Worm (Caenorhabditis elegans) whole organism, young adult: ENCODE data around the gene cest-16.
A peak's percentile ranks its signal among the peaks of the same experiment; 100 is the strongest.

Source experiments
- B0019.2 ChIP-seq: fragments of 200-800 bp; sonication (Bioruptor generic); conservative IDR thresholded peaks from 2 replicates; pipeline ENCODE4 v1.3.6; 2022; ENCODE audit warnings: missing genetic modification reagents, missing genetic modification characterization, missing compliant biosample characterization
- B0336.3 ChIP-seq: fragments of 200-800 bp; sonication (Bioruptor generic); IDR thresholded peaks from 2 replicates; pipeline ENCODE4 v1.3.6; 2022; ENCODE audit warnings: missing genetic modification characterization, missing compliant biosample characterization
- C17E4.6 ChIP-seq: fragments of 200-800 bp; sonication (Bioruptor generic); IDR thresholded peaks from 2 replicates; pipeline ENCODE4 v1.3.6; 2022; ENCODE audit warnings: missing genetic modification reagents, missing genetic modification characterization, missing compliant biosample characterization
- F22D6.2 ChIP-seq: sonication (generic microtip); optimal IDR thresholded peaks from 2 replicates; lab custom pipeline; 2016; ENCODE audit warnings: mild to moderate bottlenecking, missing genetic modification characterization, missing compliant biosample characterization
- F23B12.7 ChIP-seq: sonication (generic microtip); optimal IDR thresholded peaks from 2 replicates; lab custom pipeline; 2017; ENCODE audit warnings: missing genetic modification characterization, mild to moderate bottlenecking, missing compliant biosample characterization, antibody characterized with exemption, moderate library complexity; ENCODE audit not compliant: insufficient read depth
- F33H1.4 ChIP-seq: fragments of 200-800 bp; sonication (Bioruptor generic); IDR thresholded peaks from 2 replicates; pipeline ENCODE4 v1.3.6; 2022; ENCODE audit warnings: missing genetic modification reagents, missing genetic modification characterization, missing compliant biosample characterization
- F37B4.10 ChIP-seq: fragments of 200-800 bp; sonication (Bioruptor generic); IDR thresholded peaks from 2 replicates; pipeline ENCODE4 v1.3.6; 2022; ENCODE audit warnings: missing genetic modification characterization, missing compliant biosample characterization
- T26A5.8 ChIP-seq: sonication (generic microtip); optimal IDR thresholded peaks from 2 replicates; lab custom pipeline; 2016; ENCODE audit warnings: missing genetic modification characterization, missing compliant biosample characterization
- Y56A3A.18 ChIP-seq: fragments of 200-800 bp; sonication (Bioruptor generic); IDR thresholded peaks from 2 replicates; pipeline ENCODE4 v1.3.6; 2022; ENCODE audit warnings: missing genetic modification reagents, missing genetic modification characterization, missing compliant biosample characterization
- ZK185.1 ChIP-seq: sonication (generic microtip); optimal IDR thresholded peaks from 2 replicates; lab custom pipeline; 2016; ENCODE audit warnings: mild to moderate bottlenecking, missing genetic modification characterization, missing compliant biosample characterization; ENCODE audit not compliant: poor library complexity, severe bottlenecking
- akir-1 ChIP-seq: fragments of 200-800 bp; sonication (Bioruptor generic); optimal IDR thresholded peaks from 2 replicates; lab custom pipeline; 2018; ENCODE audit warnings: mild to moderate bottlenecking, missing genetic modification characterization, moderate library complexity, missing compliant biosample characterization
- attf-3 ChIP-seq: fragments of 200-800 bp; sonication (Bioruptor generic); conservative IDR thresholded peaks from 2 replicates; pipeline ENCODE4 v1.3.6; 2022; ENCODE audit warnings: missing genetic modification reagents, missing genetic modification characterization, missing compliant biosample characterization
- attf-6 ChIP-seq: fragments of 200-800 bp; sonication (Bioruptor generic); IDR thresholded peaks from 2 replicates; pipeline ENCODE4 v1.3.6; 2022; ENCODE audit warnings: missing genetic modification reagents, missing genetic modification characterization, missing compliant biosample characterization
- ccch-3 ChIP-seq: fragments of 200-800 bp; sonication (Bioruptor generic); optimal IDR thresholded peaks from 2 replicates; lab custom pipeline; 2018; ENCODE audit warnings: mild to moderate bottlenecking, missing genetic modification characterization, missing compliant biosample characterization
- cebp-1 ChIP-seq, 2 experiments: fragments of 200-800 bp in 1 of 2; sonication (Bioruptor generic) in 1 of 2; sonication (generic microtip) in 1 of 2; IDR thresholded peaks in 1 of 2; optimal IDR thresholded peaks in 1 of 2; 2 replicates each; pipeline versions ENCODE4 v1.3.6 to Lab custom; 2017 to 2022; ENCODE audit warnings: missing compliant biosample characterization in 2 of 2, missing genetic modification characterization in 2 of 2, mild to moderate bottlenecking in 1 of 2, missing genetic modification reagents in 1 of 2, moderate library complexity in 1 of 2
- cebp-2 ChIP-seq: fragments of 200-800 bp; sonication (Bioruptor generic); IDR thresholded peaks from 2 replicates; pipeline ENCODE4 v1.3.6; 2022; ENCODE audit warnings: missing genetic modification characterization, missing compliant biosample characterization
- ceh-27 ChIP-seq: fragments of 200-800 bp; sonication (Bioruptor generic); optimal IDR thresholded peaks from 2 replicates; lab custom pipeline; 2018; ENCODE audit warnings: mild to moderate bottlenecking, missing genetic modification characterization, moderate library complexity, missing compliant biosample characterization
- chd-7 ChIP-seq: sonication (generic microtip); optimal IDR thresholded peaks from 2 replicates; lab custom pipeline; 2016; ENCODE audit warnings: mild to moderate bottlenecking, missing genetic modification characterization, moderate library complexity, missing compliant biosample characterization
- die-1 ChIP-seq: sonication (generic microtip); optimal IDR thresholded peaks from 2 replicates; lab custom pipeline; 2016; ENCODE audit warnings: missing genotype, mild to moderate bottlenecking, missing genetic modification characterization, missing compliant biosample characterization
- hlh-26 ChIP-seq: fragments of 200-800 bp; sonication (Bioruptor generic); conservative IDR thresholded peaks from 2 replicates; pipeline ENCODE4 v1.3.6; 2022; ENCODE audit warnings: missing genetic modification reagents, missing genetic modification characterization, missing compliant biosample characterization
- hmg-1.2 ChIP-seq: fragments of 200-800 bp; sonication (Bioruptor generic); IDR thresholded peaks from 2 replicates; pipeline ENCODE4 v1.3.6; 2022; ENCODE audit warnings: missing genetic modification reagents, missing genetic modification characterization, missing compliant biosample characterization
- hrde-1 ChIP-seq: sonication (generic microtip); optimal IDR thresholded peaks from 2 replicates; lab custom pipeline; 2016; ENCODE audit warnings: missing genetic modification characterization, mild to moderate bottlenecking, missing compliant biosample characterization, moderate library complexity, missing genotype, missing genetic modification reagents, borderline replicate concordance
- let-526 ChIP-seq: fragments of 200-800 bp; sonication (Bioruptor generic); IDR thresholded peaks from 2 replicates; pipeline ENCODE4 v1.3.6; 2022; ENCODE audit warnings: missing genetic modification reagents, missing genetic modification characterization, missing compliant biosample characterization
- let-607 ChIP-seq, 2 experiments: fragments of 200-800 bp in 1 of 2; sonication (Bioruptor generic) in 1 of 2; sonication (generic microtip) in 1 of 2; optimal IDR thresholded peaks; 2 replicates each; lab custom pipeline; 2016 to 2018; ENCODE audit warnings: mild to moderate bottlenecking in 2 of 2, missing compliant biosample characterization in 2 of 2, missing genetic modification characterization in 2 of 2, moderate library complexity in 2 of 2, missing genotype in 1 of 2
- lin-26 ChIP-seq: fragments of 200-800 bp; sonication (Bioruptor generic); IDR thresholded peaks from 2 replicates; pipeline ENCODE4 v1.3.6; 2022; ENCODE audit warnings: missing genetic modification reagents, missing genetic modification characterization, missing compliant biosample characterization
- lin-40 ChIP-seq: sonication (generic microtip); optimal IDR thresholded peaks from 2 replicates; lab custom pipeline; 2016; ENCODE audit warnings: missing genetic modification characterization, mild to moderate bottlenecking, missing compliant biosample characterization, missing genotype, missing genetic modification reagents
- lsl-1 ChIP-seq: fragments of 200-800 bp; sonication (Bioruptor generic); optimal IDR thresholded peaks from 2 replicates; lab custom pipeline; 2018; ENCODE audit warnings: mild to moderate bottlenecking, missing genetic modification characterization, moderate library complexity, missing compliant biosample characterization
- madf-6 ChIP-seq: fragments of 200-800 bp; sonication (Bioruptor generic); IDR thresholded peaks from 2 replicates; pipeline ENCODE4 v1.3.6; 2022; ENCODE audit warnings: missing genetic modification reagents, missing genetic modification characterization, missing compliant biosample characterization
- mxl-1 ChIP-seq: sonication (generic microtip); optimal IDR thresholded peaks from 2 replicates; lab custom pipeline; 2016; ENCODE audit warnings: missing genetic modification characterization, missing compliant biosample characterization
- nfya-1 ChIP-seq: sonication (generic microtip); optimal IDR thresholded peaks from 2 replicates; lab custom pipeline; 2017; ENCODE audit warnings: antibody characterized with exemption, missing compliant biosample characterization, missing genetic modification characterization, borderline replicate concordance; ENCODE audit not compliant: insufficient read depth
- nfya-2 ChIP-seq: fragments of 200-800 bp; sonication (Bioruptor generic); IDR thresholded peaks from 2 replicates; pipeline ENCODE4 v1.3.6; 2022; ENCODE audit warnings: missing genetic modification reagents, missing genetic modification characterization, missing compliant biosample characterization
- nhr-179 ChIP-seq: sonication (generic microtip); optimal IDR thresholded peaks from 2 replicates; lab custom pipeline; 2016; ENCODE audit warnings: mild to moderate bottlenecking, missing genetic modification characterization, missing compliant biosample characterization
- nhr-80 ChIP-seq: sonication (generic microtip); optimal IDR thresholded peaks from 2 replicates; lab custom pipeline; 2016; ENCODE audit warnings: missing genetic modification characterization, missing compliant biosample characterization
- pha-4 ChIP-seq: fragments of 150-350 bp; sonication (generic microtip); optimal IDR thresholded peaks from 2 replicates; lab custom pipeline; 2014; ENCODE audit warnings: missing biosample characterization, missing genetic modification reagents, missing genetic modification characterization
- repo-1 ChIP-seq: sonication (generic microtip); optimal IDR thresholded peaks from 2 replicates; lab custom pipeline; 2017; ENCODE audit warnings: mild to moderate bottlenecking, missing genetic modification characterization, missing compliant biosample characterization
- rpc-1 ChIP-seq, 2 experiments: fragments of 150-350 bp in 1 of 2; sonication (generic microtip) in 1 of 2; optimal IDR thresholded peaks; 2 replicates each; lab custom pipeline; 2014 to 2018; ENCODE audit warnings: missing biosample characterization in 1 of 2, missing genetic modification characterization in 1 of 2, missing genetic modification reagents in 1 of 2, missing genotype in 1 of 2
- sea-2 ChIP-seq: fragments of 200-800 bp; sonication (Bioruptor generic); IDR thresholded peaks from 2 replicates; pipeline ENCODE4 v1.3.6; 2022; ENCODE audit warnings: missing genetic modification characterization, missing compliant biosample characterization
- snpc-1.1 ChIP-seq: sonication (generic microtip); optimal IDR thresholded peaks from 2 replicates; lab custom pipeline; 2017; ENCODE audit warnings: missing genetic modification characterization, mild to moderate bottlenecking, missing compliant biosample characterization, antibody characterized with exemption, moderate library complexity, missing genotype, missing genetic modification reagents; ENCODE audit not compliant: insufficient read depth
- snpc-4 ChIP-seq, 5 experiments: fragments of 150-350 bp in 1 of 5; sonication (generic microtip) in 4 of 5; optimal IDR thresholded peaks; 2 replicates each; lab custom pipeline; 2014 to 2018; ENCODE audit warnings: missing genetic modification characterization in 5 of 5, missing biosample characterization in 3 of 5, antibody characterized with exemption in 2 of 5, mild to moderate bottlenecking in 2 of 5, missing compliant biosample characterization in 2 of 5, missing genotype in 2 of 5, moderate library complexity in 2 of 5, missing genetic modification reagents in 1 of 5
- zfh-2 ChIP-seq: fragments of 200-800 bp; sonication (Bioruptor generic); conservative IDR thresholded peaks from 2 replicates; pipeline ENCODE4 v1.3.6; 2022; ENCODE audit warnings: missing genetic modification reagents, missing genetic modification characterization, missing compliant biosample characterization
- ztf-18 ChIP-seq: sonication (generic microtip); optimal IDR thresholded peaks from 2 replicates; lab custom pipeline; 2016; ENCODE audit warnings: missing genotype, mild to moderate bottlenecking, missing genetic modification characterization, missing compliant biosample characterization
- ztf-26 ChIP-seq: sonication (generic microtip); optimal IDR thresholded peaks from 2 replicates; lab custom pipeline; 2017; ENCODE audit warnings: missing genetic modification characterization, missing compliant biosample characterization
- ztf-28 ChIP-seq: fragments of 200-800 bp; sonication (Bioruptor generic); IDR thresholded peaks from 2 replicates; pipeline ENCODE4 v1.3.6; 2022; ENCODE audit warnings: missing genetic modification reagents, missing genetic modification characterization, missing compliant biosample characterization
- ztf-3 ChIP-seq: fragments of 200-800 bp; sonication (Bioruptor generic); optimal IDR thresholded peaks from 2 replicates; lab custom pipeline; 2018; ENCODE audit warnings: mild to moderate bottlenecking, missing genetic modification characterization, missing compliant biosample characterization

Gene cest-16

ce11 chrX:6291632-6292031 is 8.1 kb upstream of the cest-16 start, which contains the start of gene lev-9:
lev-9 (minus strand) TSS chrX:6291732.
- TF ChIP-seq repo-1 (no peak), chd-7 (tag; lab: Kevin White, UChicago) (no peak), let-607 (tag; optimal IDR thresholded peaks at IDR 0.05; lab: Kevin White, UChicago) (no peak), nfya-2 (GFP tag; lab: Robert Waterston, UW) (no peak), C17E4.6 (GFP tag; lab: Robert Waterston, UW) (no peak), F37B4.10 (no peak), ztf-3 (GFP tag; lab: Kevin White, UChicago) (no peak), T26A5.8 (tag; lab: Kevin White, UChicago) (no peak), nhr-80 (no peak), attf-3 (GFP tag; lab: Robert Waterston, UW) (no peak), lsl-1 (no peak), cebp-1 (GFP tag; IDR thresholded peaks at IDR 0.05; lab: Robert Waterston, UW) (no peak), cebp-1 (tag; optimal IDR thresholded peaks at IDR 0.05; lab: Kevin White, UChicago) (no peak), snpc-4 (GFP tag; optimal IDR thresholded peaks at IDR 0.05; lab: Kevin White, UChicago) (no peak), snpc-4 (tag; optimal IDR thresholded peaks at IDR 0.05; lab: Kevin White, UChicago) (no peak), mxl-1 (tag; lab: Kevin White, UChicago) (no peak), ceh-27 (GFP tag; lab: Kevin White, UChicago) (no peak), B0336.3 (GFP tag; lab: Robert Waterston, UW) (no peak), ZK185.1 (tag; lab: Kevin White, UChicago) (no peak)

- TF ChIP-seq hrde-1 (peak; percentile 67), lsl-1 (peak; percentile 22), let-526 (GFP tag; lab: Robert Waterston, UW) (peak; percentile 80), ztf-18 (tag; lab: Kevin White, UChicago) (peak; percentile 72), zfh-2 (GFP tag; lab: Robert Waterston, UW) (peak; percentile 87), T26A5.8 (tag; lab: Kevin White, UChicago) (peak; percentile 92), nfya-1 (tag; lab: Kevin White, UChicago) (no peak), pha-4 (tag; lab: Kevin White, UChicago) (no peak), die-1 (tag; lab: Kevin White, UChicago) (peak; percentile 96), hlh-26 (GFP tag; lab: Robert Waterston, UW) (0 out of 2 replicates have a peak, but pooled peaks have one; percentile 63), attf-3 (GFP tag; lab: Robert Waterston, UW) (no peak), attf-6 (GFP tag; lab: Robert Waterston, UW) (peak; percentile 53; the same call in 1 of the 2 replicates), rpc-1 (optimal IDR thresholded peaks at IDR 0.05; lab: Kevin White, UChicago) (peak; percentile 96), rpc-1 (tag; optimal IDR thresholded peaks at IDR 0.05; lab: Kevin White, UChicago) (peak; percentile 96), akir-1 (peak; percentile 4), ztf-28 (GFP tag; lab: Robert Waterston, UW) (peak; percentile 74; the same call in 1 of the 2 replicates), ccch-3 (GFP tag; lab: Kevin White, UChicago) (peak; percentile 66), hmg-1.2 (GFP tag; lab: Robert Waterston, UW) (peak; percentile 84), lin-26 (peak; percentile 98), sea-2 (GFP tag; lab: Robert Waterston, UW) (no peak), Y56A3A.18 (GFP tag; lab: Robert Waterston, UW) (peak; percentile 94), madf-6 (GFP tag; lab: Robert Waterston, UW) (peak; percentile 71), F22D6.2 (peak; percentile 45), nhr-179 (peak; percentile 65), snpc-1.1 (peak; percentile 72), F33H1.4 (0 out of 2 replicates have a peak, but pooled peaks have one; percentile 16), F23B12.7 (peak; percentile 79), B0019.2 (0 out of 2 replicates have a peak, but pooled peaks have one; percentile 30), lin-40 (peak; percentile 82), ztf-26 (peak; percentile 77), cebp-2 (GFP tag; lab: Robert Waterston, UW) (peak; percentile 90)
Observed at ce11 chrX:6292143-6292542, 7.6 kb upstream of the cest-16 start.
